Fruit fly (Drosophila melanogaster): Measurements from ENCODE around the gene FucT6.

dm6 chrX:11715937-11716730 is 6.4 kb upstream of the FucT6 start:
- TF ChIP-seq CG8478 (optimal IDR thresholded peaks at IDR 0.05), result no peak
- no peak for TF ChIP-seq pan (optimal IDR thresholded peaks at IDR 0.05)
- no peak for TF ChIP-seq EcR (GFP tag; optimal IDR thresholded peaks at IDR 0.05)
- TF ChIP-seq usp (GFP tag; optimal IDR thresholded peaks at IDR 0.05), result no peak
- no peak for TF ChIP-seq psq (optimal IDR thresholded peaks at IDR 0.05)
